Worm (Caenorhabditis elegans) whole organism, late embryonic: ENCODE data around the gene T08D2.5.

ENCODE experiments used
- C38D4.7 ChIP-seq: fragments of 200-800 bp; sonication (Bioruptor generic); optimal IDR thresholded peaks from 2 replicates; lab custom pipeline; 2018; ENCODE audit warnings: mild to moderate bottlenecking, missing genetic modification characterization, moderate library complexity, missing compliant biosample characterization
- F13H6.1 ChIP-seq: sonication (generic microtip); optimal IDR thresholded peaks from 2 replicates; lab custom pipeline; 2016; ENCODE audit warnings: missing genetic modification characterization, missing compliant biosample characterization
- K02D7.2 ChIP-seq: sonication (generic microtip); optimal IDR thresholded peaks from 2 replicates; lab custom pipeline; 2017; ENCODE audit warnings: mild to moderate bottlenecking, missing genetic modification characterization, missing compliant biosample characterization
- K09A11.1 ChIP-seq: sonication (generic microtip); optimal IDR thresholded peaks from 2 replicates; lab custom pipeline; 2017; ENCODE audit warnings: antibody characterized with exemption, mild to moderate bottlenecking, missing genetic modification characterization, missing compliant biosample characterization; ENCODE audit not compliant: insufficient read depth
- Y22D7AL.16 ChIP-seq: sonication (generic microtip); optimal IDR thresholded peaks from 2 replicates; lab custom pipeline; 2016; ENCODE audit warnings: missing genetic modification characterization, missing compliant biosample characterization
- ahr-1 ChIP-seq: sonication (generic microtip); optimal IDR thresholded peaks from 2 replicates; lab custom pipeline; 2016; ENCODE audit warnings: missing genetic modification characterization, missing compliant biosample characterization
- ama-1 ChIP-seq: fragments of 150-350 bp; optimal IDR thresholded peaks from 2 replicates; lab custom pipeline; 2014
- ceh-14 ChIP-seq: sonication (generic microtip); optimal IDR thresholded peaks from 2 replicates; lab custom pipeline; 2016; ENCODE audit warnings: missing genotype, missing genetic modification characterization, missing compliant biosample characterization
- ceh-18 ChIP-seq: sonication (generic microtip); optimal IDR thresholded peaks from 2 replicates; lab custom pipeline; 2016; ENCODE audit warnings: missing genetic modification characterization, missing compliant biosample characterization
- ceh-22 ChIP-seq: sonication (generic microtip); optimal IDR thresholded peaks from 2 replicates; lab custom pipeline; 2017; ENCODE audit warnings: missing biosample characterization, missing genetic modification characterization
- ceh-30 ChIP-seq: fragments of 150-350 bp; optimal IDR thresholded peaks from 2 replicates; lab custom pipeline; 2014; ENCODE audit warnings: missing biosample characterization, missing genetic modification characterization
- ceh-45 ChIP-seq: fragments of 200-800 bp; sonication (Bioruptor generic); IDR thresholded peaks from 2 replicates; pipeline ENCODE4 v1.3.6; 2022; ENCODE audit warnings: missing genetic modification reagents, missing genetic modification characterization, missing compliant biosample characterization
- ceh-48 ChIP-seq: sonication (generic microtip); optimal IDR thresholded peaks from 2 replicates; lab custom pipeline; 2016; ENCODE audit warnings: missing genetic modification characterization, inconsistent platforms, missing compliant biosample characterization
- ceh-6 ChIP-seq: fragments of 200-800 bp; sonication (Bioruptor generic); optimal IDR thresholded peaks from 2 replicates; lab custom pipeline; 2018; ENCODE audit warnings: mild to moderate bottlenecking, missing genetic modification characterization, missing compliant biosample characterization
- ceh-9 ChIP-seq: sonication (generic microtip); optimal IDR thresholded peaks from 2 replicates; lab custom pipeline; 2016; ENCODE audit warnings: mild to moderate bottlenecking, missing genetic modification characterization, inconsistent platforms, missing compliant biosample characterization
- elt-2 ChIP-seq: sonication (generic microtip); optimal IDR thresholded peaks from 2 replicates; lab custom pipeline; 2016; ENCODE audit warnings: missing genetic modification reagents, missing genetic modification characterization, missing compliant biosample characterization
- elt-4 ChIP-seq: sonication (generic microtip); optimal IDR thresholded peaks from 2 replicates; lab custom pipeline; 2016; ENCODE audit warnings: missing genetic modification characterization, missing compliant biosample characterization
- ets-4 ChIP-seq: sonication (generic microtip); optimal IDR thresholded peaks from 2 replicates; lab custom pipeline; 2016; ENCODE audit warnings: missing genetic modification characterization, missing compliant biosample characterization
- fkh-10 ChIP-seq: fragments of 150-350 bp; optimal IDR thresholded peaks from 2 replicates; lab custom pipeline; 2014; ENCODE audit warnings: missing biosample characterization, missing genetic modification reagents, missing genetic modification characterization
- fkh-6 ChIP-seq: sonication (generic microtip); optimal IDR thresholded peaks from 2 replicates; lab custom pipeline; 2016; ENCODE audit warnings: missing genetic modification characterization, missing compliant biosample characterization
- gmeb-2 ChIP-seq: sonication (generic microtip); optimal IDR thresholded peaks from 2 replicates; lab custom pipeline; 2016; ENCODE audit warnings: missing genetic modification characterization, inconsistent platforms, missing compliant biosample characterization
- hlh-15 ChIP-seq: sonication (generic microtip); optimal IDR thresholded peaks from 2 replicates; lab custom pipeline; 2016; ENCODE audit warnings: missing genetic modification characterization, missing compliant biosample characterization
- hlh-30 ChIP-seq: sonication (generic microtip); optimal IDR thresholded peaks from 2 replicates; lab custom pipeline; 2017; ENCODE audit warnings: antibody characterized with exemption, missing genetic modification characterization, missing compliant biosample characterization; ENCODE audit not compliant: insufficient read depth
- hlh-6 ChIP-seq: sonication (generic microtip); optimal IDR thresholded peaks from 2 replicates; lab custom pipeline; 2016; ENCODE audit warnings: missing genotype, missing genetic modification characterization, missing compliant biosample characterization
- madf-2 ChIP-seq: sonication (generic microtip); optimal IDR thresholded peaks from 2 replicates; lab custom pipeline; 2017; ENCODE audit warnings: missing genetic modification characterization, missing compliant biosample characterization
- mec-3 ChIP-seq: sonication (generic microtip); optimal IDR thresholded peaks from 2 replicates; lab custom pipeline; 2016; ENCODE audit warnings: borderline replicate concordance, missing genetic modification characterization, missing compliant biosample characterization
- nhr-232 ChIP-seq: sonication (generic microtip); optimal IDR thresholded peaks from 2 replicates; lab custom pipeline; 2016; ENCODE audit warnings: missing genetic modification characterization, missing compliant biosample characterization
- odd-2 ChIP-seq: sonication (generic microtip); optimal IDR thresholded peaks from 2 replicates; lab custom pipeline; 2017; ENCODE audit warnings: antibody characterized with exemption, mild to moderate bottlenecking, missing genetic modification characterization, missing compliant biosample characterization
- pat-9 ChIP-seq: fragments of 200-800 bp; sonication (Bioruptor generic); optimal IDR thresholded peaks from 2 replicates; lab custom pipeline; 2018; ENCODE audit warnings: mild to moderate bottlenecking, missing genetic modification characterization, moderate library complexity, missing compliant biosample characterization
- pha-2 ChIP-seq: sonication (generic microtip); optimal IDR thresholded peaks from 2 replicates; lab custom pipeline; 2017; ENCODE audit warnings: mild to moderate bottlenecking, missing genetic modification characterization, missing compliant biosample characterization
- pqm-1 ChIP-seq: sonication (generic microtip); optimal IDR thresholded peaks from 2 replicates; lab custom pipeline; 2016; ENCODE audit warnings: missing genetic modification characterization, missing compliant biosample characterization
- pros-1 ChIP-seq: fragments of 150-350 bp; optimal IDR thresholded peaks from 2 replicates; lab custom pipeline; 2014; ENCODE audit warnings: missing biosample characterization, missing genetic modification reagents, missing genetic modification characterization
- rnt-1 ChIP-seq: sonication (generic microtip); optimal IDR thresholded peaks from 2 replicates; lab custom pipeline; 2016; ENCODE audit warnings: missing genetic modification characterization, missing compliant biosample characterization
- sdc-2 ChIP-seq: sonication (generic microtip); optimal IDR thresholded peaks from 2 replicates; lab custom pipeline; 2016; ENCODE audit warnings: missing genotype, missing genetic modification characterization, missing compliant biosample characterization
- sox-2 ChIP-seq: fragments of 200-800 bp; sonication (Bioruptor generic); IDR thresholded peaks from 2 replicates; pipeline ENCODE4 v1.3.6; 2022; ENCODE audit warnings: missing genetic modification reagents, missing genetic modification characterization, missing compliant biosample characterization
- sox-4 ChIP-seq: sonication (generic microtip); optimal IDR thresholded peaks from 2 replicates; lab custom pipeline; 2017; ENCODE audit warnings: mild to moderate bottlenecking, missing genetic modification characterization, inconsistent platforms, missing compliant biosample characterization
- syd-9 ChIP-seq: sonication (generic microtip); optimal IDR thresholded peaks from 2 replicates; lab custom pipeline; 2016; ENCODE audit warnings: mild to moderate bottlenecking, missing genetic modification characterization, moderate library complexity, missing compliant biosample characterization
- tbx-7 ChIP-seq: sonication (generic microtip); optimal IDR thresholded peaks from 2 replicates; lab custom pipeline; 2016; ENCODE audit warnings: missing genotype, missing genetic modification characterization, missing compliant biosample characterization
- ttx-3 ChIP-seq: sonication (generic microtip); optimal IDR thresholded peaks from 2 replicates; lab custom pipeline; 2016; ENCODE audit warnings: missing genetic modification reagents, missing genetic modification characterization, missing compliant biosample characterization
- unc-3 ChIP-seq, 2 experiments: fragments of 200-800 bp in 1 of 2; sonication (Bioruptor generic) in 1 of 2; sonication (generic microtip) in 1 of 2; conservative IDR thresholded peaks in 1 of 2; optimal IDR thresholded peaks in 1 of 2; 2 replicates each; pipeline versions ENCODE4 v1.3.6 to Lab custom; 2016 to 2022; ENCODE audit warnings: missing compliant biosample characterization in 2 of 2, missing genetic modification characterization in 2 of 2, missing genetic modification reagents in 1 of 2
- unc-42 ChIP-seq: sonication (generic microtip); optimal IDR thresholded peaks from 2 replicates; lab custom pipeline; 2016; ENCODE audit warnings: missing genotype, missing genetic modification characterization, missing compliant biosample characterization
- zip-5 ChIP-seq: sonication (generic microtip); optimal IDR thresholded peaks from 2 replicates; lab custom pipeline; 2016; ENCODE audit warnings: missing genetic modification characterization, missing compliant biosample characterization

T08D2.5 gene

ce11 chrX:177075-177474, at the start of gene T08D2.5, which contains the start of gene T08D2.4:
TSS of gene T08D2.5 (plus strand) at chrX:177375.
TSS of gene T08D2.4 (plus strand) at chrX:177396.
- TF ChIP-seq ceh-22 (tag; lab: Kevin White, UChicago) (no peak), ceh-48 (tag; lab: Kevin White, UChicago) (no peak), K02D7.2 (tag; lab: Kevin White, UChicago) (no peak), madf-2 (tag; lab: Kevin White, UChicago) (no peak), ceh-9 (tag; lab: Kevin White, UChicago) (no peak), hlh-30 (tag; lab: Kevin White, UChicago) (no peak), C38D4.7 (GFP tag; lab: Kevin White, UChicago) (no peak), ttx-3 (tag; lab: Kevin White, UChicago) (no peak), hlh-6 (tag; lab: Kevin White, UChicago) (no peak), fkh-10 (GFP tag; lab: Kevin White, UChicago) (no peak), gmeb-2 (no peak), nhr-232 (no peak), ceh-45 (GFP tag; lab: Robert Waterston, UW) (no peak), ceh-30 (tag; lab: Kevin White, UChicago) (no peak)

- TF ChIP-seq mec-3 (tag; lab: Kevin White, UChicago) (no peak), unc-3 (GFP tag; conservative IDR thresholded peaks at IDR 0.05; lab: Robert Waterston, UW) (no peak), unc-3 (tag; optimal IDR thresholded peaks at IDR 0.05; lab: Kevin White, UChicago) (no peak), ceh-30 (tag; lab: Kevin White, UChicago) (no peak), fkh-6 (no peak), hlh-15 (no peak), sdc-2 (no peak), hlh-30 (tag; lab: Kevin White, UChicago) (no peak), ahr-1 (tag; lab: Kevin White, UChicago) (no peak), ceh-18 (tag; lab: Kevin White, UChicago) (no peak), ets-4 (tag; lab: Kevin White, UChicago) (no peak), F13H6.1 (tag; lab: Kevin White, UChicago) (no peak), C38D4.7 (GFP tag; lab: Kevin White, UChicago) (no peak), nhr-232 (no peak), ceh-14 (no peak), ceh-22 (tag; lab: Kevin White, UChicago) (no peak), ceh-6 (no peak), elt-4 (tag; lab: Kevin White, UChicago) (no peak)
Observed at ce11 chrX:141149-141548, 36.0 kb upstream of the T08D2.5 start, which contains the start of gene Y73B3A.8. TSS of gene Y73B3A.8 (minus strand) at chrX:141249.

ce11 chrX:146832-147231, 30.3 kb upstream of the T08D2.5 start:
- peak; percentile 95 for TF ChIP-seq ceh-18 (tag; lab: Kevin White, UChicago)
- TF ChIP-seq madf-2 (tag; lab: Kevin White, UChicago), result no peak

- TF ChIP-seq K09A11.1 (no peak), rnt-1 (tag; lab: Kevin White, UChicago) (no peak), pha-2 (tag; lab: Kevin White, UChicago) (no peak), syd-9 (tag; lab: Kevin White, UChicago) (no peak), sox-2 (GFP tag; lab: Robert Waterston, UW) (no peak), sox-4 (tag; lab: Kevin White, UChicago) (no peak), ama-1 (lab: Kevin White, UChicago) (no peak), F13H6.1 (tag; lab: Kevin White, UChicago) (no peak), ceh-9 (tag; lab: Kevin White, UChicago) (no peak), sdc-2 (no peak), pat-9 (tag; lab: Kevin White, UChicago) (no peak), Y22D7AL.16 (tag; lab: Kevin White, UChicago) (no peak), pqm-1 (tag; lab: Kevin White, UChicago) (no peak), tbx-7 (tag; lab: Kevin White, UChicago) (no peak), pros-1 (no peak), odd-2 (tag; lab: Kevin White, UChicago) (no peak), unc-42 (tag; lab: Kevin White, UChicago) (no peak), madf-2 (tag; lab: Kevin White, UChicago) (no peak), elt-2 (tag; lab: Kevin White, UChicago) (no peak), zip-5 (tag; lab: Kevin White, UChicago) (no peak)
Observed at ce11 chrX:147824-148223, 29.4 kb upstream of the T08D2.5 start, which contains the start of gene Y73B3A.11. TSS of gene Y73B3A.11 (plus strand) at chrX:148124.
